Worm (Caenorhabditis elegans): ENCODE data around the gene nhr-133.

Gene nhr-133

ce11 chrV:2199594-2199993, 12.3 kb downstream of the nhr-133 start:
- TF ChIP-seq dao-5 (tag; optimal IDR thresholded peaks at IDR 0.05) = no peak
- no peak for TF ChIP-seq W03F9.2 (tag; optimal IDR thresholded peaks at IDR 0.05)
- TF ChIP-seq him-1 (tag; optimal IDR thresholded peaks at IDR 0.05) = no peak

DNA sequence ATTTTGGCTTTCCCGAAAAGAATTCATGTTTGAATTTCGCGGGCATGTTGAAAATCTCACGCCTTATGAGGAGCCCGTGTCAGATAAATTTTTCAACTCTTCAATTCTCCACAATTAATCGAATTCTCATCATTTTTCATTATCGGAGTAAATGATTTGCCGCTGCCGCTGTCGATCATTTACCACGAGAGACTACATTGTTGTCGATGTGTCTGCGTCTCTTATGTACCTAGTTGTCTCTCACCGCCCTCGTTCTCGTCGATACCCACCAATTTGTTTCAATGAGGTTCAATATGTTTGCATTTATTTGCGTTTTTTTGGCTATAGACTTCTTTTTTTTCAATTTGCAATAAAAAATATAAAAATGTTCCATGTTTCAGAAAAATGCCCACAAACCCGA, 19.8 kb downstream of the nhr-133 start, which contains the start of gene nhr-13:
nhr-13 (plus strand) TSS at position 369 of the 400 bp plus-strand sequence.
- no peak for TF ChIP-seq him-1 (tag; optimal IDR thresholded peaks at IDR 0.05)
- TF ChIP-seq dao-5 (tag; optimal IDR thresholded peaks at IDR 0.05) = no peak

DNA sequence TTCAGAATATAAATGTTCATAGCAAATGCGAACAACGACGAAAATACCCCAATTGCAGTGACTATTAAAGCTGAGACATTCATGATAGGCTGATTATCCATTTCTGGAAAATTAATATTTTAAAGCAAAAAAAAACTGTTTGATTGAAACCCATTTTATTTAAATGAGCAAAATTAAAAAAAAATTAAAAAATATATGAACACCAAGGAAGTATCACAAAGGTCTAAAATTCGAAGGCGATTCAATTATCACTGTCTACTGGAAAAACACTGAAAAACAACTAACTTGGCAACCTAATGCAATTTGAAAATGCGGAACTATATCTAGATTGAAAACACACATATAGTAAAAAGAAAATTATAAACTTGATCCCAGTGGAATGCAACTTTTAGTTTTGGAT, 20.8 kb downstream of the nhr-133 start, which contains the start of gene srbc-42:
srbc-42 (minus strand) TSS at position 101 of the 400 bp plus-strand sequence.
- TF ChIP-seq him-1 (tag; optimal IDR thresholded peaks at IDR 0.05) (no peak), W03F9.2 (tag; optimal IDR thresholded peaks at IDR 0.05) (no peak), dao-5 (tag; optimal IDR thresholded peaks at IDR 0.05) (no peak)

DNA sequence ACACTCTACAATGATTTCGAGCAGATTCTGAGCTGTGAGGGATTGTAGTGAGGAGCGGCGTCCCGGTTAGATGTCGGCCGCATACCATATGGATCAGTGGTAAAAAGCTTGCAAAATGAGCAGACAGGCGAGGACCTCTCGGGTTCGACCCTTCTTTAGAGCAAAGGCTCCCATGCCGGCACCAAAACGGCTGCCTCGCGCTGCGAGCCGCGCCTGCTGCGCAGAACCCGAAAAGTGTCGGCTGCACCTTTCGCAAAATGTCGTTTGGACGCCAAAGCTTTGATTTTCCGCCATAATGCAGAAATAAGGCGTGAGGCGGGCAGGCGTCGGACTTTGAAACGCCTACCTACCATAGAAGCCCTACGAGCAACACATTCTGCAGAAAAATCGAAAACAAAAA, 21.5 kb downstream of the nhr-133 start:
- no peak for TF ChIP-seq W03F9.2 (tag; optimal IDR thresholded peaks at IDR 0.05)
- TF ChIP-seq dao-5 (tag; optimal IDR thresholded peaks at IDR 0.05) = no peak
- TF ChIP-seq him-1 (tag; optimal IDR thresholded peaks at IDR 0.05) = no peak

DNA sequence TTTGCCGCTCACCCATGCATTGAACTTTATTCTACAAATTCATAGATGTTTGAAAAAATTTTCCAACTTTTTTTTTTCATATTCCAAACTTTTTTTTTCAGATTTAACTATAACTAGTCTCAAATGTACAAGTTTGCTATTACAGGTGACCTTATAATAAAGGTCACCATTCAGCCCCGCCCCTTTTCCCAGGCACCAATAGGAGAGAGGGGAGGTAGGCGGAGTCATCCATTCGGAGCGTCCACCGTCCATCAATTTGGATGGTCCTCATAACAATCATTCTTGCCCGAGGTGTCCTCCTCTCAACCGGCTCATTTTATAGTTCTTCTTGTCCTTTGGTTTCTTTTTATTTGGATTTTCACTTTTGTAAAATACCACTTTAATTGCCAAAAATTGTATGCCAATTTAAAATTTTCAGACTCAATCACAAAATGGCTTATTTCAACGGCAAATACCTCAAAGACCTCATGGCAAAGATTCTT, 24.0 kb downstream of the nhr-133 start, which contains the start of gene Y5H2B.3:
Y5H2B.3 (plus strand) TSS at position 432 of the 482 bp plus-strand sequence.
- TF ChIP-seq W03F9.2 (tag; optimal IDR thresholded peaks at IDR 0.05) = no peak
- no peak for TF ChIP-seq him-1 (tag; optimal IDR thresholded peaks at IDR 0.05)
- no peak for TF ChIP-seq dao-5 (tag; optimal IDR thresholded peaks at IDR 0.05)

- TF ChIP-seq W03F9.2 (tag; optimal IDR thresholded peaks at IDR 0.05) (no peak), dao-5 (tag; optimal IDR thresholded peaks at IDR 0.05) (no peak), him-1 (tag; optimal IDR thresholded peaks at IDR 0.05) (no peak)
These were observed 26.4 kb downstream of the nhr-133 start for ce11 chrV:2185486-2185885.

DNA sequence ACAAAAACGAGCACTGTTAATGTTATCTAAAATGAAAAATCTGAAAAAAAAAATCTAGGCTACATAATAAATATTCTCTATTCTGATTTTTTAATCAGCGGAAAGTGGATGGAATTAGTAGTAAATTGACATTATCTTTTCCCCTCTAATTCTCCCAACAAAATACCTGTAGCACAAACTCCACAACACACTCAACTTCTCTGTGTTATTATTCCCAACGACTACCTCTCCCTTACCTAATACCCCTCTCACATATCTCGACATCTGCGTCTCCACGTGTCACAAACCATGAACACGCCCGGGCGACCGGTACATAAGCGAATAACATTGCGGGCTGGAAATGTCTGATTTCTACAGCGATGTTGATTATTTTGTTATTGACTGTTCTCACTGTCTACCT, 28.8 kb downstream of the nhr-133 start, which contains the start of gene cyp-33C2:
cyp-33C2 (plus strand) TSS at position 327 of the 400 bp plus-strand sequence.
- TF ChIP-seq W03F9.2 (tag; optimal IDR thresholded peaks at IDR 0.05) (no peak), dao-5 (tag; optimal IDR thresholded peaks at IDR 0.05) (no peak), him-1 (tag; optimal IDR thresholded peaks at IDR 0.05) (no peak)

ce11 chrV:2181738-2182137, 30.2 kb downstream of the nhr-133 start, which contains the start of gene srbc-16:
Gene srbc-16, plus strand, starts transcription at chrV:2182038.
- no peak for TF ChIP-seq him-1 (tag; optimal IDR thresholded peaks at IDR 0.05)
- TF ChIP-seq dao-5 (tag; optimal IDR thresholded peaks at IDR 0.05) = no peak
- TF ChIP-seq W03F9.2 (tag; optimal IDR thresholded peaks at IDR 0.05) = no peak

DNA sequence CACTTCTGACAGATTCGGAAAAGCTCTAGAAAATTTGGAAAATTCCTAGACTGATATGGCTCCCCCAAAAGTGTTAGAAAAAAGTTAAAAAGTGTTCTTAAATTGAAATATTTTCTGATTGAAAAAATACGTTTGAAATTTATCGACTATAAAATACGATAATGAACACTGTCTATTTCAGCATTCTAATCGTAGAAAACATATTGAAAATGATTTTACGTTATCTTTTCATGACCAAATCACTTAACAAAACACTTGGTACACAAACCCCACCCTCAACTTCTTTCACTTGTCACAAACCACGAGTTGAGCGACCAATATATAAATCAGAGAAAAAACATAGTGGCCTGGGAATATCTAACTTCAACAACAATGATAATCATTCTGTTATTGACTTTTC, 32.7 kb downstream of the nhr-133 start, which contains the start of gene cyp-33C1:
cyp-33C1 (plus strand) TSS at position 301 of the 400 bp plus-strand sequence.
- TF ChIP-seq him-1 (tag; optimal IDR thresholded peaks at IDR 0.05) (no peak), dao-5 (tag; optimal IDR thresholded peaks at IDR 0.05) (no peak), W03F9.2 (tag; optimal IDR thresholded peaks at IDR 0.05) (no peak)

DNA sequence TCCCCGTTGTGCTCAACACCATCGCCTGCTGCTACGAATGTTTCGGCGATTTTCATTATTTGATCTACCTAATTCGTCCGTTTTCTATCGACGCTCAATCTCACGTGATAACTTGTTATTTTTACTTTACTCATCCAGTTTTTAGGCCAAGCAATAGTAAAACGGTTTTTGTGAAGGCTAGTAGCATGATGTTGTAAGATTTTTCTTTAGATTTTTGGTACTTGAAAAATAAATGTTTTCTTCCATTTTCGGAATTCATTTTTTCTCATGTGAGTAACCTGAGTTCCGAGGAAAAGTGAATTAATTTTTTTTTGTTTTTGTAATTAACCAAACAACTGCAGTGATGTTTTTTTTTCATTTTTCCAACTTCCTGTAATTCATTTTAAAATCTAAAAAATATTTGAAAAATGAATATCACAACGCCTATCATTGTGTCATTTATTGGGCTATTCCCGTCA, 34.6 kb downstream of the nhr-133 start, which contains the start of gene srbc-17:
srbc-17 (plus strand) TSS at position 408 of the 458 bp plus-strand sequence.
- TF ChIP-seq W03F9.2 (tag; optimal IDR thresholded peaks at IDR 0.05) (no peak), dao-5 (tag; optimal IDR thresholded peaks at IDR 0.05) (no peak), him-1 (tag; optimal IDR thresholded peaks at IDR 0.05) (no peak)

ce11 chrV:2175242-2175641, 36.7 kb downstream of the nhr-133 start, which contains the start of gene C45H4.18:
Gene C45H4.18, plus strand, starts transcription at chrV:2175542.
- TF ChIP-seq dao-5 (tag; optimal IDR thresholded peaks at IDR 0.05) (no peak), W03F9.2 (tag; optimal IDR thresholded peaks at IDR 0.05) (no peak), him-1 (tag; optimal IDR thresholded peaks at IDR 0.05) (no peak)

- TF ChIP-seq dao-5 (tag; optimal IDR thresholded peaks at IDR 0.05) = no peak
These were observed 37.5 kb downstream of the nhr-133 start for ce11 chrV:2174465-2174864.

DNA sequence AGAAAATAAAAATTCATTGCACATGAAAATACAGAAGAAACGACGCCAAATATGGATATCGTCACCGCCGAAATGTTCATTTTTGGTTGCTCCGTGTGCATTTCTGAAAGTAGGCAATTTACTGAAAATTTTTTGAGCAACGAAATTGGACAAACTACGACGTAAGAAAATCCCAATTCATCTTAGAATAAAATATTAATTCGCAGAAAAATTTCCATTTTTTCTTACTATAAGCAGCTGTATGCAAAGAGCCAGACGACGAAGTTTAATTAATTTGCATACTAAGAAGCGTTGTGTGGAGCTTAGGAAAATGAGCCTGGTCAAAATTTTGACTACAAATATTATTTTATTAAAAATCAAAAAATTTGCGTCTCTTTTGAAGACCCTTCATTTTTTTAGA, 45.2 kb downstream of the nhr-133 start, which contains the start of gene srbc-19:
srbc-19 (minus strand) TSS at position 101 of the 400 bp plus-strand sequence.
- TF ChIP-seq W03F9.2 (tag; optimal IDR thresholded peaks at IDR 0.05) (no peak), dao-5 (tag; optimal IDR thresholded peaks at IDR 0.05) (no peak)

DNA sequence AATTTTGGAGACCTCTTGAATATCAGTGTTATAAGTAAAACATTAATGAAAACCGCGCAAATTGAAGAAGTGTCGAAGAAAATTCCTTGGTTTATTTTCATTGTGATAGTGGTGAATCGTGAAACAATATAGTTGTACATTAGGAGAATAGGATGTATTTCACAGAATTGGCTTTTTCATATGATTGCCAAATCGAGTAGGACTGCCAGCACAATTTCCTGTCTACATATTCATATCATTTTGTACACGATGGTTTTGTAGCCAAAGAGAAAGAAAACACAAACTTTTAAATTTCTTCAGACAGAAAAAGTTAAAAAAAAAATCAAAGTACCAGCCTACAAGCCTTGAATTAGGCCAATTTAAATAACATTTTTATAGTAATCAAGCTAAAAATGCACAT, 48.2 kb downstream of the nhr-133 start, which contains the start of gene str-255:
str-255 (minus strand) TSS at position 101 of the 400 bp plus-strand sequence.
- TF ChIP-seq dao-5 (tag; optimal IDR thresholded peaks at IDR 0.05) (no peak), him-1 (tag; optimal IDR thresholded peaks at IDR 0.05) (no peak), W03F9.2 (tag; optimal IDR thresholded peaks at IDR 0.05) (no peak)

All from whole organism, L4/young adult.